Fruit fly (Drosophila melanogaster): ENCODE results near the gene CG43127.

The CG43127 gene

DNA sequence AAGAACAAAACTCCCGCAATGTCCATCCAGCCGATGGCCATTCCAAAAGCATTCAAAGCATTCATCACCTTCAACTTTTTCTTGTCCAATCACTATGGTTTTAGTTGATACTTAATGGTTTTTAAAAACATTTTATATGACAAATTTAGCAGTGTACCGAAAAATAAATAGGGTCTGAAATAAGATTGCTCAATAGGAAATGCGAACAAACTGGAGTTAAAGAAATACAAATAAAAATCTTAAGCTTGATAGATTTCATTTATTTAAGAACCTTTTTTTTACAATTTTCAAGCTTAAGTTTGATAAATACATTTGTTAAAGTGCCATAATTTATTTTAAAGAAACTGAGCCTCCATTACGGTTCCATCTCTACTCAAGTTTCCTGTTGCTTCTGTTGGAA lies at the start of gene CG43127:
Gene CG43127, minus strand, starts transcription at position 101 of the 400 bp plus-strand sequence.
- TF ChIP-seq CG7368 (GFP tag; optimal IDR thresholded peaks at IDR 0.05) = no peak
- TF ChIP-seq cyc (GFP tag; optimal IDR thresholded peaks at IDR 0.05) = no peak
- TF ChIP-seq CG8632 (GFP tag; optimal IDR thresholded peaks at IDR 0.05) = no peak
- TF ChIP-seq CG16779 (tag; optimal IDR thresholded peaks at IDR 0.05) = no peak
- no peak for TF ChIP-seq OdsH (GFP tag; optimal IDR thresholded peaks at IDR 0.05)
- TF ChIP-seq CG6808 (GFP tag; optimal IDR thresholded peaks at IDR 0.05) = no peak
- TF ChIP-seq svp (GFP tag) = no peak
- TF ChIP-seq fd59A (GFP tag; optimal IDR thresholded peaks at IDR 0.05) = no peak
- no peak for TF ChIP-seq eg (GFP tag; IDR thresholded peaks at IDR 0.05)
- TF ChIP-seq Sox15 (GFP tag; optimal IDR thresholded peaks at IDR 0.05) = no peak
- TF ChIP-seq CG6854 (GFP tag; optimal IDR thresholded peaks at IDR 0.05) = no peak
- no peak for TF ChIP-seq CG6163 (GFP tag; IDR thresholded peaks at IDR 0.05)
- no peak for TF ChIP-seq Lpt (GFP tag; optimal IDR thresholded peaks at IDR 0.05)
- no peak for TF ChIP-seq CG11294 (GFP tag; IDR thresholded peaks at IDR 0.05)
- no peak for TF ChIP-seq Ets96B (tag; optimal IDR thresholded peaks at IDR 0.05)
- no peak for TF ChIP-seq Hr39 (GFP tag; optimal IDR thresholded peaks at IDR 0.05)
- TF ChIP-seq spab (GFP tag; optimal IDR thresholded peaks at IDR 0.05) = no peak
- TF ChIP-seq CG15336 (GFP tag; IDR thresholded peaks at IDR 0.05) = no peak
- TF ChIP-seq Ets21C (GFP tag; optimal IDR thresholded peaks at IDR 0.05) = no peak

DNA sequence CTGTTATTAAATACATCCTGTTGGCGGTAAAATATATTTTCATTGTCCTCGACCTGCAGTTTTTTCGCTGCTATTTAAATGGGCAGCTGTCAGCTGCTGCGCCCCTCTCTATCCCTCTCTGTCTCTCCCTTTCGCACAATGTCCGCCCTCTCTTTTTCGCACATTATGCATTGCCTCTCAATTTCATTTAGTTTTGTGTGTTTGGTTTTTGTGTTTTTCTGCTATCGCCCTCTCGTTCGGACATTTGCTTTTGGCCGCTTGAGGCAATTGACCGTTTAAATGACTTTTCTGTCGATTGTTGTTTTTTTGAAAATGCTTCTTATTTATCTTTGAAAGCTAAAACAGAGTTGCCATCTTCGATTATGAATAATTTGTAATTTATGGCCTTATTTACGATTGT lies 49.5 kb upstream of the CG43127 start:
- TF ChIP-seq CG6276 (GFP tag; optimal IDR thresholded peaks at IDR 0.05) (no peak), Blimp-1 (GFP tag; optimal IDR thresholded peaks at IDR 0.05) (no peak), CG6854 (GFP tag; optimal IDR thresholded peaks at IDR 0.05) (no peak), Gug (GFP tag; IDR thresholded peaks at IDR 0.05) (no peak), Sox102F (GFP tag; optimal IDR thresholded peaks at IDR 0.05) (no peak), CG34406 (GFP tag; optimal IDR thresholded peaks at IDR 0.05) (no peak), CG6792 (GFP tag; optimal IDR thresholded peaks at IDR 0.05) (no peak), CG10631 (GFP tag; optimal IDR thresholded peaks at IDR 0.05) (no peak)

DNA sequence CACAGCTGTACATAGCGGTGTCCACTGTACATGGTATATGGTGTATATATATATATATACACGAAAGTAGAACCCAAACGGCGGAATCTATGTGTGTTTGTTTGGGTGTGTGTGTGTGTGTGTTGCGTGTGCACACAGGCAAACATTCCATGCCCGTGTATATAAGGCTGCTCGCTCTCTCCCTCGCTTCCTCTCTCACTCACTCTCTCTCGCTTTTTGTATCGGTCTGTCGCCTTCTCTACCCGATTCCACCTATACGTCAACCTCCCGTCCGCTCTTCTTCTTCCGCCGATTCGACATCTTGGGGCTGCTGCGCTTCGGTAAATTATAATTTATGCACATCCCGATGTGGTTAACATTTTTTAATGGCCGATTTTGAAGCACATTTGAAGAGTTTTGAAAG lies 48.7 kb upstream of the CG43127 start:
- TF ChIP-seq CG8319 (GFP tag; optimal IDR thresholded peaks at IDR 0.05) (no peak), svp (GFP tag) (peak; percentile 64), CG6808 (GFP tag; optimal IDR thresholded peaks at IDR 0.05) (no peak), dsx (GFP tag; optimal IDR thresholded peaks at IDR 0.05; ENCODE audit: poor library complexity, severe bottlenecking) (peak; percentile 3), Met (GFP tag; optimal IDR thresholded peaks at IDR 0.05) (peak; percentile 5), CG6163 (GFP tag; IDR thresholded peaks at IDR 0.05) (peak; percentile 40; the same call in 1 of the 3 replicates), CG7368 (GFP tag; optimal IDR thresholded peaks at IDR 0.05) (no peak), ss (GFP tag; optimal IDR thresholded peaks at IDR 0.05) (peak; percentile 33 to 39), fkh (GFP tag; optimal IDR thresholded peaks at IDR 0.05) (peak; percentile 20), CG10631 (GFP tag; optimal IDR thresholded peaks at IDR 0.05) (no peak), CG6854 (GFP tag; optimal IDR thresholded peaks at IDR 0.05) (peak; percentile 21)

- no peak for TF ChIP-seq lz (GFP tag; optimal IDR thresholded peaks at IDR 0.05)
- TF ChIP-seq eg (GFP tag; IDR thresholded peaks at IDR 0.05) = 0 out of 3 replicates have a peak, but pooled peaks have one; percentile 15
Measured at dm6 chr3L:10672540-10672939, 47.1 kb upstream of the CG43127 start.

dm6 chr3L:10669592-10670400 lies 44.4 kb upstream of the CG43127 start:
- TF ChIP-seq CG10669 (GFP tag; optimal IDR thresholded peaks at IDR 0.05) (no peak), CG6854 (GFP tag; optimal IDR thresholded peaks at IDR 0.05) (no peak), Lpt (GFP tag; optimal IDR thresholded peaks at IDR 0.05) (no peak), achi (GFP tag; optimal IDR thresholded peaks at IDR 0.05) (no peak), CG6808 (GFP tag; optimal IDR thresholded peaks at IDR 0.05) (no peak), dsx (GFP tag; optimal IDR thresholded peaks at IDR 0.05; ENCODE audit: poor library complexity, severe bottlenecking) (no peak), CG31627 (GFP tag; optimal IDR thresholded peaks at IDR 0.05) (no peak), Met (GFP tag; optimal IDR thresholded peaks at IDR 0.05) (no peak), CG10631 (GFP tag; optimal IDR thresholded peaks at IDR 0.05) (no peak), CG11762 (GFP tag; optimal IDR thresholded peaks at IDR 0.05; ENCODE audit: insufficient read depth) (no peak)

Measured in whole organism, prepupa.